Worm (Caenorhabditis elegans): ENCODE results near the gene Y19D2B.1.
"Not testable (repeated sequence)": the region's sequence is repeated elsewhere in the genome, so short reads cannot be mapped to it uniquely, and the experiment has no call there.

ce11 chrII:10941918-10942317, 19.1 kb upstream of the Y19D2B.1 start, which contains the start of gene R03D7.15:
- TF ChIP-seq ztf-23 (GFP tag; IDR thresholded peaks at IDR 0.05); klf-2 (GFP tag; conservative IDR thresholded peaks at IDR 0.05); T22C8.4 (GFP tag; IDR thresholded peaks at IDR 0.05): not testable (repeated sequence)

All from whole organism, midembryonic.